Fruit fly (Drosophila melanogaster): Measurements from ENCODE around the gene DIP-epsilon.

DIP-epsilon gene

dm6 chr2L:6455032-6455954, 44.2 kb upstream of the DIP-epsilon start, which contains the start of gene retm:
Gene retm (minus strand): TSS chr2L:6455929.
- TF ChIP-seq sv (GFP tag; optimal IDR thresholded peaks at IDR 0.05) (no peak), sage (GFP tag; optimal IDR thresholded peaks at IDR 0.05) (no peak), Hr83 (GFP tag; optimal IDR thresholded peaks at IDR 0.05; ENCODE audit: poor library complexity, severe bottlenecking) (no peak), rgr (GFP tag; optimal IDR thresholded peaks at IDR 0.05) (no peak), psq (GFP tag; optimal IDR thresholded peaks at IDR 0.05) (no peak), N (GFP tag; optimal IDR thresholded peaks at IDR 0.05) (peak; percentile 76), foxo (GFP tag; optimal IDR thresholded peaks at IDR 0.05) (peak in 1 of 2 experiments; percentile 18), ey (GFP tag; optimal IDR thresholded peaks at IDR 0.05) (no peak), usp (GFP tag; optimal IDR thresholded peaks at IDR 0.05) (no peak), fru (GFP tag; optimal IDR thresholded peaks at IDR 0.05) (peak; percentile 37), Dif (GFP tag; optimal IDR thresholded peaks at IDR 0.05; ENCODE audit: partially characterized antibody) (no peak), Vsx2 (GFP tag; optimal IDR thresholded peaks at IDR 0.05; ENCODE audit: partially characterized antibody) (no peak)

dm6 chr2L:6449753-6450152, 38.6 kb upstream of the DIP-epsilon start:
- no peak for TF ChIP-seq Rel (GFP tag; optimal IDR thresholded peaks at IDR 0.05)
- peak; percentile 47 for TF ChIP-seq Rel (tag; optimal IDR thresholded peaks at IDR 0.05)
- no peak for TF ChIP-seq OdsH (GFP tag; optimal IDR thresholded peaks at IDR 0.05)

- no peak for TF ChIP-seq N (GFP tag; optimal IDR thresholded peaks at IDR 0.05)
- no peak for TF ChIP-seq rgr (GFP tag; optimal IDR thresholded peaks at IDR 0.05)
- no peak for TF ChIP-seq h (GFP tag; optimal IDR thresholded peaks at IDR 0.05)
- TF ChIP-seq fru (GFP tag; optimal IDR thresholded peaks at IDR 0.05): no peak
- no peak for TF ChIP-seq CrebA (GFP tag; optimal IDR thresholded peaks at IDR 0.05; ENCODE audit: borderline replicate concordance)
- no peak for TF ChIP-seq foxo (GFP tag; optimal IDR thresholded peaks at IDR 0.05)
- TF ChIP-seq GATAd (GFP tag; optimal IDR thresholded peaks at IDR 0.05): no peak
- TF ChIP-seq CG9705 (GFP tag; optimal IDR thresholded peaks at IDR 0.05): no peak
- no peak for TF ChIP-seq dsf (GFP tag; optimal IDR thresholded peaks at IDR 0.05; ENCODE audit: borderline replicate concordance)
- no peak for TF ChIP-seq sage (GFP tag; optimal IDR thresholded peaks at IDR 0.05)
- no peak for TF ChIP-seq HLH106 (tag; optimal IDR thresholded peaks at IDR 0.05)
- no peak for TF ChIP-seq pan (optimal IDR thresholded peaks at IDR 0.05)
- TF ChIP-seq Dfd (GFP tag; optimal IDR thresholded peaks at IDR 0.05): no peak
- TF ChIP-seq Jra (GFP tag; optimal IDR thresholded peaks at IDR 0.05): no peak
- TF ChIP-seq sv (GFP tag; optimal IDR thresholded peaks at IDR 0.05): no peak
- TF ChIP-seq jim (GFP tag; optimal IDR thresholded peaks at IDR 0.05): no peak
- TF ChIP-seq Rel (GFP tag; optimal IDR thresholded peaks at IDR 0.05): no peak
- no peak for TF ChIP-seq Rel (tag; optimal IDR thresholded peaks at IDR 0.05)
- TF ChIP-seq Mio (GFP tag; optimal IDR thresholded peaks at IDR 0.05): no peak
Observed at dm6 chr2L:6448334-6448703, 37.2 kb upstream of the DIP-epsilon start, which contains the start of gene Acox3. Gene Acox3 (minus strand): TSS chr2L:6448403.

dm6 chr2L:6447581-6448333, 36.6 kb upstream of the DIP-epsilon start:
- TF ChIP-seq tai (GFP tag; optimal IDR thresholded peaks at IDR 0.05): no peak
- no peak for TF ChIP-seq HLH106 (tag; optimal IDR thresholded peaks at IDR 0.05)
- TF ChIP-seq Hr83 (GFP tag; optimal IDR thresholded peaks at IDR 0.05; ENCODE audit: poor library complexity, severe bottlenecking): peak; percentile 58
- TF ChIP-seq woc (GFP tag; optimal IDR thresholded peaks at IDR 0.05): no peak
- no peak for TF ChIP-seq pan (optimal IDR thresholded peaks at IDR 0.05)
- TF ChIP-seq lola (GFP tag; optimal IDR thresholded peaks at IDR 0.05): no peak
- no peak for TF ChIP-seq GATAd (GFP tag; optimal IDR thresholded peaks at IDR 0.05)
- no peak for TF ChIP-seq Hr78 (GFP tag; optimal IDR thresholded peaks at IDR 0.05)
- TF ChIP-seq Dif (GFP tag; optimal IDR thresholded peaks at IDR 0.05; ENCODE audit: partially characterized antibody): peak; percentile 10
- peak; percentile 16 for TF ChIP-seq rgr (GFP tag; optimal IDR thresholded peaks at IDR 0.05)
- TF ChIP-seq Abd-B (GFP tag; optimal IDR thresholded peaks at IDR 0.05): no peak
- no peak for TF ChIP-seq foxo (GFP tag; optimal IDR thresholded peaks at IDR 0.05)
- no peak for TF ChIP-seq N (GFP tag; optimal IDR thresholded peaks at IDR 0.05)
- TF ChIP-seq Sp1 (GFP tag; optimal IDR thresholded peaks at IDR 0.05): no peak
